Worm (Caenorhabditis elegans) whole organism, late embryonic: ENCODE data around the gene C05D9.9.

Source experiments
- C08G9.2 ChIP-seq: sonication (generic microtip); optimal IDR thresholded peaks from 2 replicates; lab custom pipeline; 2016; ENCODE audit warnings: mild to moderate bottlenecking, missing genetic modification characterization, moderate library complexity, missing compliant biosample characterization
- C38D4.7 ChIP-seq: fragments of 200-800 bp; sonication (Bioruptor generic); optimal IDR thresholded peaks from 2 replicates; lab custom pipeline; 2018; ENCODE audit warnings: mild to moderate bottlenecking, missing genetic modification characterization, moderate library complexity, missing compliant biosample characterization
- K02D7.2 ChIP-seq: sonication (generic microtip); optimal IDR thresholded peaks from 2 replicates; lab custom pipeline; 2017; ENCODE audit warnings: mild to moderate bottlenecking, missing genetic modification characterization, missing compliant biosample characterization
- T23F11.4 ChIP-seq: fragments of 200-800 bp; sonication (Bioruptor generic); optimal IDR thresholded peaks from 2 replicates; lab custom pipeline; 2018; ENCODE audit warnings: mild to moderate bottlenecking, missing genetic modification characterization, missing compliant biosample characterization
- ahr-1 ChIP-seq: sonication (generic microtip); optimal IDR thresholded peaks from 2 replicates; lab custom pipeline; 2016; ENCODE audit warnings: missing genetic modification characterization, missing compliant biosample characterization
- ama-1 ChIP-seq: fragments of 150-350 bp; optimal IDR thresholded peaks from 2 replicates; lab custom pipeline; 2014
- ceh-14 ChIP-seq: sonication (generic microtip); optimal IDR thresholded peaks from 2 replicates; lab custom pipeline; 2016; ENCODE audit warnings: missing genotype, missing genetic modification characterization, missing compliant biosample characterization
- ceh-18 ChIP-seq: sonication (generic microtip); optimal IDR thresholded peaks from 2 replicates; lab custom pipeline; 2016; ENCODE audit warnings: missing genetic modification characterization, missing compliant biosample characterization
- ceh-19 ChIP-seq: fragments of 200-800 bp; sonication (Bioruptor generic); optimal IDR thresholded peaks from 2 replicates; lab custom pipeline; 2018; ENCODE audit warnings: mild to moderate bottlenecking, missing genetic modification characterization, missing compliant biosample characterization
- ceh-2 ChIP-seq: sonication (generic microtip); optimal IDR thresholded peaks from 2 replicates; lab custom pipeline; 2016; ENCODE audit warnings: missing genotype, missing genetic modification characterization, missing compliant biosample characterization
- ceh-24 ChIP-seq: sonication (generic microtip); optimal IDR thresholded peaks from 2 replicates; lab custom pipeline; 2016; ENCODE audit warnings: mild to moderate bottlenecking, missing genetic modification characterization, missing compliant biosample characterization
- ceh-6 ChIP-seq: fragments of 200-800 bp; sonication (Bioruptor generic); optimal IDR thresholded peaks from 2 replicates; lab custom pipeline; 2018; ENCODE audit warnings: mild to moderate bottlenecking, missing genetic modification characterization, missing compliant biosample characterization
- ceh-9 ChIP-seq: sonication (generic microtip); optimal IDR thresholded peaks from 2 replicates; lab custom pipeline; 2016; ENCODE audit warnings: mild to moderate bottlenecking, missing genetic modification characterization, inconsistent platforms, missing compliant biosample characterization
- che-1 ChIP-seq: sonication (generic microtip); optimal IDR thresholded peaks from 2 replicates; lab custom pipeline; 2016; ENCODE audit warnings: mild to moderate bottlenecking, missing genetic modification characterization, missing compliant biosample characterization
- elt-4 ChIP-seq: sonication (generic microtip); optimal IDR thresholded peaks from 2 replicates; lab custom pipeline; 2016; ENCODE audit warnings: missing genetic modification characterization, missing compliant biosample characterization
- ets-4 ChIP-seq: sonication (generic microtip); optimal IDR thresholded peaks from 2 replicates; lab custom pipeline; 2016; ENCODE audit warnings: missing genetic modification characterization, missing compliant biosample characterization
- eyg-1 ChIP-seq: sonication (generic microtip); optimal IDR thresholded peaks from 2 replicates; lab custom pipeline; 2016; ENCODE audit warnings: missing genotype, missing genetic modification characterization, missing compliant biosample characterization
- fkh-10 ChIP-seq: fragments of 150-350 bp; optimal IDR thresholded peaks from 2 replicates; lab custom pipeline; 2014; ENCODE audit warnings: missing biosample characterization, missing genetic modification reagents, missing genetic modification characterization
- fkh-6 ChIP-seq: sonication (generic microtip); optimal IDR thresholded peaks from 2 replicates; lab custom pipeline; 2016; ENCODE audit warnings: missing genetic modification characterization, missing compliant biosample characterization
- gmeb-2 ChIP-seq: sonication (generic microtip); optimal IDR thresholded peaks from 2 replicates; lab custom pipeline; 2016; ENCODE audit warnings: missing genetic modification characterization, inconsistent platforms, missing compliant biosample characterization
- hlh-15 ChIP-seq: sonication (generic microtip); optimal IDR thresholded peaks from 2 replicates; lab custom pipeline; 2016; ENCODE audit warnings: missing genetic modification characterization, missing compliant biosample characterization
- hlh-30 ChIP-seq: sonication (generic microtip); optimal IDR thresholded peaks from 2 replicates; lab custom pipeline; 2017; ENCODE audit warnings: antibody characterized with exemption, missing genetic modification characterization, missing compliant biosample characterization; ENCODE audit not compliant: insufficient read depth
- hlh-6 ChIP-seq: sonication (generic microtip); optimal IDR thresholded peaks from 2 replicates; lab custom pipeline; 2016; ENCODE audit warnings: missing genotype, missing genetic modification characterization, missing compliant biosample characterization
- hlh-8 ChIP-seq: sonication (generic microtip); optimal IDR thresholded peaks from 2 replicates; lab custom pipeline; 2016; ENCODE audit warnings: missing genotype, missing genetic modification characterization, missing compliant biosample characterization
- lim-6 ChIP-seq: sonication (generic microtip); optimal IDR thresholded peaks from 2 replicates; lab custom pipeline; 2016; ENCODE audit warnings: missing genetic modification characterization, missing compliant biosample characterization
- lin-11 ChIP-seq: fragments of 200-800 bp; sonication (Bioruptor generic); optimal IDR thresholded peaks from 2 replicates; lab custom pipeline; 2018; ENCODE audit warnings: mild to moderate bottlenecking, missing genetic modification characterization, missing compliant biosample characterization
- mec-3 ChIP-seq: sonication (generic microtip); optimal IDR thresholded peaks from 2 replicates; lab custom pipeline; 2016; ENCODE audit warnings: borderline replicate concordance, missing genetic modification characterization, missing compliant biosample characterization
- odd-2 ChIP-seq: sonication (generic microtip); optimal IDR thresholded peaks from 2 replicates; lab custom pipeline; 2017; ENCODE audit warnings: antibody characterized with exemption, mild to moderate bottlenecking, missing genetic modification characterization, missing compliant biosample characterization
- pat-9 ChIP-seq: fragments of 200-800 bp; sonication (Bioruptor generic); optimal IDR thresholded peaks from 2 replicates; lab custom pipeline; 2018; ENCODE audit warnings: mild to moderate bottlenecking, missing genetic modification characterization, moderate library complexity, missing compliant biosample characterization
- pax-1 ChIP-seq: fragments of 150-350 bp; optimal IDR thresholded peaks from 2 replicates; lab custom pipeline; 2014; ENCODE audit warnings: missing biosample characterization, missing genetic modification characterization
- pha-2 ChIP-seq: sonication (generic microtip); optimal IDR thresholded peaks from 2 replicates; lab custom pipeline; 2017; ENCODE audit warnings: mild to moderate bottlenecking, missing genetic modification characterization, missing compliant biosample characterization
- ref-2 ChIP-seq: sonication (generic microtip); optimal IDR thresholded peaks from 2 replicates; lab custom pipeline; 2016; ENCODE audit warnings: missing genetic modification characterization, missing compliant biosample characterization
- rnt-1 ChIP-seq: sonication (generic microtip); optimal IDR thresholded peaks from 2 replicates; lab custom pipeline; 2016; ENCODE audit warnings: missing genetic modification characterization, missing compliant biosample characterization
- sdc-2 ChIP-seq: sonication (generic microtip); optimal IDR thresholded peaks from 2 replicates; lab custom pipeline; 2016; ENCODE audit warnings: missing genotype, missing genetic modification characterization, missing compliant biosample characterization
- sox-2 ChIP-seq: fragments of 200-800 bp; sonication (Bioruptor generic); IDR thresholded peaks from 2 replicates; pipeline ENCODE4 v1.3.6; 2022; ENCODE audit warnings: missing genetic modification reagents, missing genetic modification characterization, missing compliant biosample characterization
- tbx-2 ChIP-seq: sonication (generic microtip); optimal IDR thresholded peaks from 2 replicates; lab custom pipeline; 2016; ENCODE audit warnings: missing genetic modification characterization, missing compliant biosample characterization
- tbx-7 ChIP-seq: sonication (generic microtip); optimal IDR thresholded peaks from 2 replicates; lab custom pipeline; 2016; ENCODE audit warnings: missing genotype, missing genetic modification characterization, missing compliant biosample characterization
- ttx-3 ChIP-seq: sonication (generic microtip); optimal IDR thresholded peaks from 2 replicates; lab custom pipeline; 2016; ENCODE audit warnings: missing genetic modification reagents, missing genetic modification characterization, missing compliant biosample characterization
- unc-3 ChIP-seq, 2 experiments: fragments of 200-800 bp in 1 of 2; sonication (Bioruptor generic) in 1 of 2; sonication (generic microtip) in 1 of 2; conservative IDR thresholded peaks in 1 of 2; optimal IDR thresholded peaks in 1 of 2; 2 replicates each; pipeline versions ENCODE4 v1.3.6 to Lab custom; 2016 to 2022; ENCODE audit warnings: missing compliant biosample characterization in 2 of 2, missing genetic modification characterization in 2 of 2, missing genetic modification reagents in 1 of 2
- unc-42 ChIP-seq: sonication (generic microtip); optimal IDR thresholded peaks from 2 replicates; lab custom pipeline; 2016; ENCODE audit warnings: missing genotype, missing genetic modification characterization, missing compliant biosample characterization
- unc-55 ChIP-seq: sonication (generic microtip); optimal IDR thresholded peaks from 2 replicates; lab custom pipeline; 2017; ENCODE audit warnings: missing biosample characterization, missing genetic modification reagents, missing genetic modification characterization
- unc-86 ChIP-seq: sonication (generic microtip); optimal IDR thresholded peaks from 2 replicates; lab custom pipeline; 2016; ENCODE audit warnings: missing genetic modification characterization, missing compliant biosample characterization
- zip-5 ChIP-seq: sonication (generic microtip); optimal IDR thresholded peaks from 2 replicates; lab custom pipeline; 2016; ENCODE audit warnings: missing genetic modification characterization, missing compliant biosample characterization
- ztf-16 ChIP-seq: sonication (generic microtip); optimal IDR thresholded peaks from 2 replicates; lab custom pipeline; 2017; ENCODE audit warnings: missing genetic modification characterization, missing compliant biosample characterization

C05D9.9 gene

ce11 chrX:1110723-1111122 lies 13.3 kb downstream of the C05D9.9 start:
- TF ChIP-seq unc-55 (peak; percentile 27), ceh-18 (tag; lab: Kevin White, UChicago) (peak; percentile 22), hlh-8 (tag; lab: Kevin White, UChicago) (peak; percentile 64), ceh-14 (tag; lab: Kevin White, UChicago) (no peak)

- TF ChIP-seq unc-3 (GFP tag; conservative IDR thresholded peaks at IDR 0.05; lab: Robert Waterston, UW) (no peak), unc-3 (tag; optimal IDR thresholded peaks at IDR 0.05; lab: Kevin White, UChicago) (no peak), unc-55 (peak; percentile 87), ceh-18 (tag; lab: Kevin White, UChicago) (peak; percentile 12), gmeb-2 (tag; lab: Kevin White, UChicago) (no peak), hlh-6 (tag; lab: Kevin White, UChicago) (no peak), ama-1 (lab: Kevin White, UChicago) (no peak), lin-11 (no peak), rnt-1 (tag; lab: Kevin White, UChicago) (peak; percentile 70), ahr-1 (no peak), tbx-7 (tag; lab: Kevin White, UChicago) (no peak), che-1 (tag; lab: Kevin White, UChicago) (no peak)
Observed at ce11 chrX:1108874-1109273, 15.2 kb downstream of the C05D9.9 start.

ce11 chrX:1107758-1108157 lies 16.3 kb downstream of the C05D9.9 start, which contains the start of gene C05D9.4:
Gene C05D9.4, plus strand, starts transcription at chrX:1108058.
- TF ChIP-seq unc-42 (tag; lab: Kevin White, UChicago): no peak
- no peak for TF ChIP-seq ztf-16
- no peak for TF ChIP-seq ceh-6

- TF ChIP-seq che-1 (tag; lab: Kevin White, UChicago): no peak
- no peak for TF ChIP-seq ets-4 (tag; lab: Kevin White, UChicago)
- no peak for TF ChIP-seq ceh-9 (tag; lab: Kevin White, UChicago)
- no peak for TF ChIP-seq pat-9 (tag; lab: Kevin White, UChicago)
- no peak for TF ChIP-seq sox-2 (GFP tag; lab: Robert Waterston, UW)
- TF ChIP-seq elt-4: no peak
- peak; percentile 32 for TF ChIP-seq ceh-18 (tag; lab: Kevin White, UChicago)
- TF ChIP-seq C08G9.2 (tag; lab: Kevin White, UChicago): peak; percentile 18
- no peak for TF ChIP-seq K02D7.2
- peak; percentile 36 for TF ChIP-seq hlh-8 (tag; lab: Kevin White, UChicago)
- no peak for TF ChIP-seq unc-3 (GFP tag; conservative IDR thresholded peaks at IDR 0.05; lab: Robert Waterston, UW)
- no peak for TF ChIP-seq unc-3 (tag; optimal IDR thresholded peaks at IDR 0.05; lab: Kevin White, UChicago)
- TF ChIP-seq ceh-2 (tag; lab: Kevin White, UChicago): peak; percentile 59
- TF ChIP-seq odd-2: no peak
- no peak for TF ChIP-seq pha-2
- TF ChIP-seq ztf-16: no peak
- TF ChIP-seq hlh-6 (tag; lab: Kevin White, UChicago): no peak
- TF ChIP-seq hlh-15 (tag; lab: Kevin White, UChicago): no peak
- TF ChIP-seq ttx-3 (tag; lab: Kevin White, UChicago): no peak
- no peak for TF ChIP-seq ceh-14 (tag; lab: Kevin White, UChicago)
- no peak for TF ChIP-seq ceh-24 (tag; lab: Kevin White, UChicago)
- TF ChIP-seq C38D4.7 (GFP tag; lab: Kevin White, UChicago): no peak
- TF ChIP-seq rnt-1 (tag; lab: Kevin White, UChicago): peak; percentile 22
- no peak for TF ChIP-seq lin-11
- no peak for TF ChIP-seq ceh-6
- TF ChIP-seq pax-1 (tag; lab: Kevin White, UChicago): no peak
- TF ChIP-seq tbx-7 (tag; lab: Kevin White, UChicago): no peak
- TF ChIP-seq sdc-2 (tag; lab: Kevin White, UChicago): peak; percentile 40
- TF ChIP-seq mec-3 (tag; lab: Kevin White, UChicago): no peak
- TF ChIP-seq zip-5: no peak
- TF ChIP-seq fkh-10: no peak
- TF ChIP-seq eyg-1 (tag; lab: Kevin White, UChicago): no peak
- TF ChIP-seq tbx-2: peak; percentile 67
- TF ChIP-seq ceh-19 (GFP tag; lab: Kevin White, UChicago): no peak
- peak; percentile 5 for TF ChIP-seq hlh-30 (tag; lab: Kevin White, UChicago)
- peak; percentile 72 for TF ChIP-seq unc-55
- peak; percentile 55 for TF ChIP-seq ref-2 (tag; lab: Kevin White, UChicago)
- TF ChIP-seq lim-6 (tag; lab: Kevin White, UChicago): no peak
- TF ChIP-seq T23F11.4 (GFP tag; lab: Kevin White, UChicago): no peak
- TF ChIP-seq unc-86: no peak
- no peak for TF ChIP-seq fkh-6 (tag; lab: Kevin White, UChicago)
- TF ChIP-seq gmeb-2 (tag; lab: Kevin White, UChicago): no peak
Observed at ce11 chrX:1103702-1104262, 20.3 kb downstream of the C05D9.9 start, which contains the start of gene ife-4. Gene ife-4, plus strand, starts transcription at chrX:1104212.
